Worm (Caenorhabditis elegans) whole organism, early embryonic: ENCODE measurements around the gene npr-15.

Experiments used
- B0310.2 ChIP-seq: sonication (generic microtip); optimal IDR thresholded peaks from 2 replicates; lab custom pipeline; 2016; ENCODE audit warnings: mild to moderate bottlenecking, missing genetic modification characterization, missing compliant biosample characterization
- F13C5.2 ChIP-seq: sonication (generic microtip); optimal IDR thresholded peaks from 2 replicates; lab custom pipeline; 2017; ENCODE audit warnings: mild to moderate bottlenecking, missing genetic modification characterization, inconsistent platforms, missing compliant biosample characterization
- aly-1 ChIP-seq: sonication (generic microtip); optimal IDR thresholded peaks from 2 replicates; lab custom pipeline; 2016; ENCODE audit warnings: missing genetic modification characterization, missing compliant biosample characterization
- ama-1 ChIP-seq: fragments of 150-350 bp; optimal IDR thresholded peaks from 2 replicates; lab custom pipeline; 2014
- ceh-13 ChIP-seq: fragments of 200-800 bp; sonication (Bioruptor generic); optimal IDR thresholded peaks from 2 replicates; lab custom pipeline; 2018; ENCODE audit warnings: mild to moderate bottlenecking, missing genetic modification characterization, missing compliant biosample characterization
- ceh-36 ChIP-seq: sonication (generic microtip); optimal IDR thresholded peaks from 2 replicates; lab custom pipeline; 2016; ENCODE audit warnings: missing genetic modification characterization, inconsistent platforms, missing compliant biosample characterization
- ets-7 ChIP-seq: sonication (generic microtip); optimal IDR thresholded peaks from 2 replicates; lab custom pipeline; 2016; ENCODE audit warnings: missing genotype, missing genetic modification characterization, missing compliant biosample characterization
- flt-1 ChIP-seq: fragments of 200-800 bp; sonication (Bioruptor generic); IDR thresholded peaks from 2 replicates; pipeline ENCODE4 v1.3.6; 2022; ENCODE audit warnings: missing genetic modification characterization, missing compliant biosample characterization
- hmbx-1 ChIP-seq: sonication (generic microtip); optimal IDR thresholded peaks from 2 replicates; lab custom pipeline; 2016; ENCODE audit warnings: mild to moderate bottlenecking, missing genetic modification characterization, missing compliant biosample characterization
- hmg-4 ChIP-seq: fragments of 200-800 bp; sonication (Bioruptor generic); optimal IDR thresholded peaks from 2 replicates; lab custom pipeline; 2018; ENCODE audit warnings: mild to moderate bottlenecking, missing genetic modification characterization, missing compliant biosample characterization
- hnd-1 ChIP-seq: sonication (generic microtip); optimal IDR thresholded peaks from 2 replicates; lab custom pipeline; 2016; ENCODE audit warnings: missing genetic modification characterization, missing compliant biosample characterization
- pes-1 ChIP-seq: fragments of 200-800 bp; sonication (Bioruptor generic); IDR thresholded peaks from 2 replicates; pipeline ENCODE4 v1.3.6; 2022; ENCODE audit warnings: missing genetic modification reagents, missing genetic modification characterization, missing compliant biosample characterization
- scrt-1 ChIP-seq: fragments of 200-800 bp; sonication (Bioruptor generic); IDR thresholded peaks from 2 replicates; pipeline ENCODE4 v1.3.6; 2022; ENCODE audit warnings: missing genetic modification characterization, missing compliant biosample characterization
- sea-1 ChIP-seq: fragments of 200-800 bp; sonication (Bioruptor generic); conservative IDR thresholded peaks from 2 replicates; pipeline ENCODE4 v1.3.6; 2022; ENCODE audit warnings: missing genetic modification characterization, missing compliant biosample characterization
- tbx-11 ChIP-seq: fragments of 200-800 bp; sonication (Bioruptor generic); IDR thresholded peaks from 2 replicates; pipeline ENCODE4 v1.3.6; 2022; ENCODE audit warnings: missing genetic modification characterization, missing compliant biosample characterization
- tbx-37 ChIP-seq: fragments of 200-800 bp; sonication (Bioruptor generic); conservative IDR thresholded peaks from 2 replicates; pipeline ENCODE4 v1.3.6; 2022; ENCODE audit warnings: missing genetic modification reagents, missing genetic modification characterization, missing compliant biosample characterization
- tra-4 ChIP-seq: sonication (generic microtip); optimal IDR thresholded peaks from 2 replicates; lab custom pipeline; 2017; ENCODE audit warnings: missing genetic modification characterization, missing compliant biosample characterization

npr-15 gene

ce11 chrIII:3734990-3735389, 40.5 kb upstream of the npr-15 start, which contains the start of gene evl-18:
TSS of gene evl-18 (minus strand) at chrIII:3735039.
- no peak for TF ChIP-seq ama-1 (lab: Kevin White, UChicago)
- no peak for TF ChIP-seq aly-1 (tag; lab: Kevin White, UChicago)
- no peak for TF ChIP-seq ceh-13 (GFP tag; lab: Kevin White, UChicago)
- TF ChIP-seq F13C5.2 (tag; lab: Kevin White, UChicago), result no peak
- no peak for TF ChIP-seq ets-7
- no peak for TF ChIP-seq B0310.2 (tag; lab: Kevin White, UChicago)
- no peak for TF ChIP-seq ceh-36 (tag; lab: Kevin White, UChicago)
- no peak for TF ChIP-seq scrt-1 (GFP tag; lab: Robert Waterston, UW)
- TF ChIP-seq tra-4, result no peak

- no peak for TF ChIP-seq tra-4
- no peak for TF ChIP-seq flt-1
- TF ChIP-seq pes-1 (GFP tag; lab: Robert Waterston, UW), result no peak
- TF ChIP-seq tbx-37 (GFP tag; lab: Robert Waterston, UW), result no peak
- no peak for TF ChIP-seq hmbx-1
- TF ChIP-seq hmg-4 (GFP tag; lab: Kevin White, UChicago), result no peak
- no peak for TF ChIP-seq hnd-1 (tag; lab: Kevin White, UChicago)
- no peak for TF ChIP-seq ets-7
- TF ChIP-seq ceh-13 (GFP tag; lab: Kevin White, UChicago), result no peak
- no peak for TF ChIP-seq B0310.2 (tag; lab: Kevin White, UChicago)
- no peak for TF ChIP-seq scrt-1 (GFP tag; lab: Robert Waterston, UW)
- no peak for TF ChIP-seq ceh-36 (tag; lab: Kevin White, UChicago)
- TF ChIP-seq sea-1, result no peak
- TF ChIP-seq ama-1 (lab: Kevin White, UChicago), result no peak
- TF ChIP-seq tbx-11 (GFP tag; lab: Robert Waterston, UW), result no peak
Measured at ce11 chrIII:3734007-3734406, 39.5 kb upstream of the npr-15 start, which contains the start of gene F34D10.3. TSS of gene F34D10.3 (plus strand) at chrIII:3734255.

- TF ChIP-seq tbx-11 (GFP tag; lab: Robert Waterston, UW) (no peak), F13C5.2 (tag; lab: Kevin White, UChicago) (no peak), ceh-36 (tag; lab: Kevin White, UChicago) (no peak), hnd-1 (tag; lab: Kevin White, UChicago) (no peak), tra-4 (no peak), ama-1 (lab: Kevin White, UChicago) (no peak), hmg-4 (GFP tag; lab: Kevin White, UChicago) (no peak), B0310.2 (tag; lab: Kevin White, UChicago) (no peak), tbx-37 (GFP tag; lab: Robert Waterston, UW) (no peak), pes-1 (GFP tag; lab: Robert Waterston, UW) (no peak)
Measured at ce11 chrIII:3730475-3730874, 36.0 kb upstream of the npr-15 start, which contains the start of gene F34D10.8. TSS of gene F34D10.8 (plus strand) at chrIII:3730775.

ce11 chrIII:3729520-3729919, 35.0 kb upstream of the npr-15 start, which contains the start of gene F34D10.9:
TSS of gene F34D10.9 (minus strand) at chrIII:3729620.
- no peak for TF ChIP-seq ceh-36 (tag; lab: Kevin White, UChicago)
- TF ChIP-seq ets-7, result no peak
- TF ChIP-seq scrt-1 (GFP tag; lab: Robert Waterston, UW), result no peak
- no peak for TF ChIP-seq flt-1
- TF ChIP-seq ceh-13 (GFP tag; lab: Kevin White, UChicago), result no peak
- no peak for TF ChIP-seq hmbx-1
- no peak for TF ChIP-seq B0310.2 (tag; lab: Kevin White, UChicago)
- TF ChIP-seq tbx-37 (GFP tag; lab: Robert Waterston, UW), result no peak
- no peak for TF ChIP-seq pes-1 (GFP tag; lab: Robert Waterston, UW)
- TF ChIP-seq ama-1 (lab: Kevin White, UChicago), result no peak
- TF ChIP-seq hnd-1 (tag; lab: Kevin White, UChicago), result no peak
- no peak for TF ChIP-seq sea-1
- TF ChIP-seq tbx-11 (GFP tag; lab: Robert Waterston, UW), result no peak

- TF ChIP-seq pes-1 (GFP tag; lab: Robert Waterston, UW), result no peak
- no peak for TF ChIP-seq sea-1
- TF ChIP-seq tbx-37 (GFP tag; lab: Robert Waterston, UW), result no peak
- TF ChIP-seq F13C5.2 (tag; lab: Kevin White, UChicago), result no peak
- TF ChIP-seq hmbx-1, result no peak
- no peak for TF ChIP-seq ama-1 (lab: Kevin White, UChicago)
- no peak for TF ChIP-seq scrt-1 (GFP tag; lab: Robert Waterston, UW)
- no peak for TF ChIP-seq hmg-4 (GFP tag; lab: Kevin White, UChicago)
- no peak for TF ChIP-seq hnd-1 (tag; lab: Kevin White, UChicago)
- TF ChIP-seq tbx-11 (GFP tag; lab: Robert Waterston, UW), result no peak
- no peak for TF ChIP-seq ceh-36 (tag; lab: Kevin White, UChicago)
- no peak for TF ChIP-seq aly-1 (tag; lab: Kevin White, UChicago)
- TF ChIP-seq flt-1, result no peak
Measured at ce11 chrIII:3726443-3726842, 32.0 kb upstream of the npr-15 start, which contains the start of gene gldi-5. TSS of gene gldi-5 (minus strand) at chrIII:3726500.

- no peak for TF ChIP-seq hmg-4 (GFP tag; lab: Kevin White, UChicago)
- TF ChIP-seq tra-4, result no peak
- no peak for TF ChIP-seq ama-1 (lab: Kevin White, UChicago)
- TF ChIP-seq hnd-1 (tag; lab: Kevin White, UChicago), result no peak
- no peak for TF ChIP-seq pes-1 (GFP tag; lab: Robert Waterston, UW)
- no peak for TF ChIP-seq tbx-37 (GFP tag; lab: Robert Waterston, UW)
- no peak for TF ChIP-seq B0310.2 (tag; lab: Kevin White, UChicago)
- no peak for TF ChIP-seq hmbx-1
- TF ChIP-seq F13C5.2 (tag; lab: Kevin White, UChicago), result no peak
- TF ChIP-seq ceh-36 (tag; lab: Kevin White, UChicago), result no peak
- no peak for TF ChIP-seq sea-1
- no peak for TF ChIP-seq ceh-13 (GFP tag; lab: Kevin White, UChicago)
- TF ChIP-seq ets-7, result no peak
- no peak for TF ChIP-seq flt-1
Measured at ce11 chrIII:3724880-3725279, 30.4 kb upstream of the npr-15 start, which contains the start of gene C14B1.12. TSS of gene C14B1.12 (minus strand) at chrIII:3724980.

ce11 chrIII:3723726-3724125, 29.3 kb upstream of the npr-15 start:
- TF ChIP-seq aly-1 (tag; lab: Kevin White, UChicago) (no peak), scrt-1 (GFP tag; lab: Robert Waterston, UW) (no peak), F13C5.2 (tag; lab: Kevin White, UChicago) (no peak), hmg-4 (GFP tag; lab: Kevin White, UChicago) (no peak), hnd-1 (tag; lab: Kevin White, UChicago) (no peak), ceh-36 (tag; lab: Kevin White, UChicago) (no peak), sea-1 (no peak), B0310.2 (tag; lab: Kevin White, UChicago) (no peak), tbx-11 (GFP tag; lab: Robert Waterston, UW) (no peak), ceh-13 (GFP tag; lab: Kevin White, UChicago) (no peak)
